Worm (Caenorhabditis elegans) whole organism, midembryonic: ENCODE measurements around the gene dhgd-1.

ENCODE experiments used
- flt-1 ChIP-seq: fragments of 200-800 bp; sonication (Bioruptor generic); IDR thresholded peaks from 2 replicates; pipeline ENCODE4 v1.3.6; 2022; ENCODE audit warnings: missing genetic modification characterization, missing compliant biosample characterization
- klf-2 ChIP-seq: fragments of 200-800 bp; sonication (Bioruptor generic); conservative IDR thresholded peaks from 2 replicates; pipeline ENCODE4 v1.3.6; 2022; ENCODE audit warnings: missing genetic modification reagents, missing genetic modification characterization, missing compliant biosample characterization
- med-1 ChIP-seq: sonication (generic microtip); optimal IDR thresholded peaks from 2 replicates; lab custom pipeline; 2017; ENCODE audit warnings: missing genetic modification characterization, mild to moderate bottlenecking, missing compliant biosample characterization, antibody characterized with exemption, missing genetic modification reagents; ENCODE audit not compliant: insufficient read depth
- tab-1 ChIP-seq: fragments of 200-800 bp; sonication (Bioruptor generic); IDR thresholded peaks from 2 replicates; pipeline ENCODE4 v1.3.6; 2022; ENCODE audit warnings: missing genetic modification characterization, missing compliant biosample characterization
- ztf-29 ChIP-seq: fragments of 200-800 bp; sonication (Bioruptor generic); IDR thresholded peaks from 2 replicates; pipeline ENCODE4 v1.3.6; 2022; ENCODE audit warnings: missing genetic modification reagents, missing genetic modification characterization, missing compliant biosample characterization

DNA sequence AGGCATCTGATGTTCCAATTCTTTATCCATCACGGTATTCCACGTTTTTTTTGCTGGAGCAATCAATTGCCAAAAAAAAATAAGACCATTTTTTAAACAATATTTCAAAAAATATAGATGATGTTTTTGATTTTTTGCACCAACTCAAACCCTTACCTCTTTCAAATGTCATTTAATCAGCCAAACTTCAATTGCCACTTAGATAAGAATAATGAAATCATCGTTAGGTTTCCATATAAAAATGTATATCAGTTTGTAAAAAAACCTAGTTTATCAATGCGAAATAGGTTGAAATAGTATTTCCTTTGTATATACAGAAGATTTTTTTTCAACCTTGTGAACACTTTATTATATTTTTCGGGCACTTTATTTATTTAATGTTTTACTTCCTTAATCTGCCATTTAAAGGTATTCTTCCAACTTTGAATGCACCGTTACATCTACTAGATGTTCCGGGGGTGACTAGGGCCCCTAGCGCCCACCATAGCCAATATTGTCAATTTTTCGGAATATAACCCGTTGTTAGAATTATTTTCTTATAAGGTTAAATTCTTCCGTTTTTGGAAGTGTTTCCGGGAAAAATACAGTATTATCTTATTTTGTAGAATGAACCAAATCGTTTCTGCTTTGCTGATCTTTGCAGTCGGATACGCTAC, 17.5 kb upstream of the dhgd-1 start, which contains the start of the genes F54D5.23 and F54D5.4:
- TF ChIP-seq flt-1 (GFP tag; lab: Robert Waterston, UW), result no peak
- TF ChIP-seq ztf-29 (GFP tag; lab: Robert Waterston, UW), result no peak
- no peak for TF ChIP-seq klf-2 (GFP tag; lab: Robert Waterston, UW)
- TF ChIP-seq med-1 (GFP tag; lab: Kevin White, UChicago), result no peak
- TF ChIP-seq tab-1 (GFP tag; lab: Robert Waterston, UW), result no peak
